Worm (Caenorhabditis elegans) whole organism, L3 larva: Measurements from ENCODE around the gene ZK688.9.

Experiments
- elt-1 ChIP-seq: fragments of 150-350 bp; optimal IDR thresholded peaks from 2 replicates; lab custom pipeline; 2014; ENCODE audit warnings: missing biosample characterization, missing genetic modification characterization
- nhr-25 ChIP-seq: sonication (generic microtip); optimal IDR thresholded peaks from 2 replicates; lab custom pipeline; 2017; ENCODE audit warnings: missing biosample characterization, missing genetic modification characterization
- zag-1 ChIP-seq: fragments of 150-350 bp; optimal IDR thresholded peaks from 2 replicates; lab custom pipeline; 2014; ENCODE audit warnings: missing biosample characterization, missing genetic modification characterization

DNA sequence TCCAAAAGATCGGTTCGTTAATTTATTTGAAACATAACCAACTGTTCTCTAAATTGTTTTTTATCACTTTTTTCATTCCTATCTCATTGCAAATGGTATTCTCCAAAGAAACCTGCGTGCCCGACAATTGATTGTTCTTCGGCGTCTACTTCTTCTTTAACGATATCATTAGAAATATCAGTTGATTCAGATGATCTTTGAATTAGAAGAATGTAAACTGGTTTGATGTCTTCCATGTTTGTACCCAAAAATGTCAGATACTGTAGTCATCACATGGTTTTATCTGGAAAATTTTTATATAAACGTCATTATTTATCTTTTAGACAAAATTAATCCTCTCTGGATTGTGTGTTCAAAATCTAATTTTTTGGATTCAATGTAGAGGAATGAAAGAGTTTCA, 14.9 kb upstream of the ZK688.9 start:
- TF ChIP-seq elt-1 (tag; lab: Kevin White, UChicago), result no peak
- peak; percentile 12 for TF ChIP-seq nhr-25 (tag; lab: Kevin White, UChicago)
- no peak for TF ChIP-seq zag-1 (tag; lab: Kevin White, UChicago)
